Worm (Caenorhabditis elegans) whole organism, L2 larva: ENCODE results near the gene F55G11.1.

Experiments
- C34F6.9 ChIP-seq: fragments of 150-350 bp; optimal IDR thresholded peaks from 2 replicates; lab custom pipeline; 2014; ENCODE audit warnings: missing biosample characterization, missing genetic modification characterization
- F13H6.1 ChIP-seq: sonication (generic microtip); optimal IDR thresholded peaks from 2 replicates; lab custom pipeline; 2016; ENCODE audit warnings: missing genetic modification characterization, missing compliant biosample characterization
- alr-1 ChIP-seq: fragments of 150-350 bp; optimal IDR thresholded peaks from 2 replicates; lab custom pipeline; 2014; ENCODE audit warnings: missing biosample characterization, missing genetic modification characterization
- ama-1 ChIP-seq: fragments of 150-350 bp; optimal IDR thresholded peaks from 2 replicates; lab custom pipeline; 2018; ENCODE audit warnings: inconsistent platforms
- blmp-1 ChIP-seq: sonication (generic microtip); optimal IDR thresholded peaks from 2 replicates; lab custom pipeline; 2017; ENCODE audit warnings: missing genetic modification characterization, mild to moderate bottlenecking, missing compliant biosample characterization, antibody characterized with exemption, moderate library complexity; ENCODE audit not compliant: insufficient read depth
- ceh-16 ChIP-seq: fragments of 150-350 bp; optimal IDR thresholded peaks from 2 replicates; lab custom pipeline; 2014; ENCODE audit warnings: missing biosample characterization, missing genetic modification characterization
- ceh-82 ChIP-seq: fragments of 150-350 bp; optimal IDR thresholded peaks from 2 replicates; lab custom pipeline; 2014; ENCODE audit warnings: missing biosample characterization, missing genetic modification characterization
- crh-2 ChIP-seq: sonication (generic microtip); optimal IDR thresholded peaks from 2 replicates; lab custom pipeline; 2017; ENCODE audit warnings: missing biosample characterization, missing genetic modification characterization
- dmd-4 ChIP-seq: sonication (generic microtip); optimal IDR thresholded peaks from 2 replicates; lab custom pipeline; 2017; ENCODE audit warnings: missing biosample characterization, missing genetic modification characterization
- egl-27 ChIP-seq: sonication (generic microtip); optimal IDR thresholded peaks from 3 replicates; lab custom pipeline; 2017; ENCODE audit warnings: missing biosample characterization, missing genetic modification reagents, missing genetic modification characterization
- fos-1 ChIP-seq: fragments of 150-350 bp; optimal IDR thresholded peaks from 2 replicates; lab custom pipeline; 2014; ENCODE audit warnings: missing biosample characterization, missing genetic modification characterization
- gmeb-1 ChIP-seq: fragments of 150-350 bp; optimal IDR thresholded peaks from 2 replicates; lab custom pipeline; 2014; ENCODE audit warnings: missing biosample characterization, missing genetic modification characterization
- lin-39 ChIP-seq: fragments of 150-350 bp; optimal IDR thresholded peaks from 2 replicates; lab custom pipeline; 2014; ENCODE audit warnings: missing biosample characterization, missing genetic modification reagents, missing genetic modification characterization
- lsy-2 ChIP-seq, 2 experiments: fragments of 150-350 bp in 1 of 2; sonication (generic microtip) in 1 of 2; optimal IDR thresholded peaks; 2 replicates each; lab custom pipeline; 2014 to 2017; ENCODE audit warnings: missing biosample characterization in 2 of 2, missing genetic modification characterization in 2 of 2
- mab-5 ChIP-seq: fragments of 150-350 bp; optimal IDR thresholded peaks from 2 replicates; lab custom pipeline; 2014; ENCODE audit warnings: missing biosample characterization, missing genetic modification characterization
- mbf-1 ChIP-seq: sonication (generic microtip); optimal IDR thresholded peaks from 2 replicates; lab custom pipeline; 2017; ENCODE audit warnings: missing biosample characterization, missing genetic modification characterization
- mdl-1 ChIP-seq, 2 experiments: fragments of 150-350 bp in 1 of 2; sonication (generic microtip) in 1 of 2; optimal IDR thresholded peaks; 2 replicates each; lab custom pipeline; 2017; ENCODE audit warnings: missing biosample characterization in 2 of 2, missing genetic modification characterization in 2 of 2
- nhr-10 ChIP-seq: sonication (generic microtip); optimal IDR thresholded peaks from 2 replicates; lab custom pipeline; 2017; ENCODE audit warnings: missing biosample characterization, missing genetic modification characterization
- nhr-11 ChIP-seq: fragments of 150-350 bp; optimal IDR thresholded peaks from 2 replicates; lab custom pipeline; 2014; ENCODE audit warnings: missing biosample characterization, missing genetic modification characterization
- nhr-12 ChIP-seq: fragments of 150-350 bp; optimal IDR thresholded peaks from 2 replicates; lab custom pipeline; 2014; ENCODE audit warnings: missing biosample characterization, missing genetic modification characterization
- nhr-129 ChIP-seq: fragments of 150-350 bp; optimal IDR thresholded peaks from 2 replicates; lab custom pipeline; 2014; ENCODE audit warnings: missing biosample characterization, missing genetic modification characterization
- nhr-21 ChIP-seq: fragments of 150-350 bp; optimal IDR thresholded peaks from 2 replicates; lab custom pipeline; 2014; ENCODE audit warnings: missing biosample characterization, missing genetic modification characterization
- nhr-237 ChIP-seq: fragments of 150-350 bp; optimal IDR thresholded peaks from 2 replicates; lab custom pipeline; 2014; ENCODE audit warnings: missing biosample characterization, missing genetic modification characterization
- nhr-77 ChIP-seq: fragments of 150-350 bp; optimal IDR thresholded peaks from 2 replicates; lab custom pipeline; 2014; ENCODE audit warnings: missing biosample characterization, missing genetic modification characterization
- skn-1 ChIP-seq: sonication (generic microtip); optimal IDR thresholded peaks from 2 replicates; lab custom pipeline; 2017; ENCODE audit warnings: missing biosample characterization, missing genetic modification characterization
- sma-3 ChIP-seq: sonication (generic microtip); optimal IDR thresholded peaks from 2 replicates; lab custom pipeline; 2016; ENCODE audit warnings: missing genetic modification reagents, missing genetic modification characterization, missing compliant biosample characterization
- sma-9 ChIP-seq, 2 experiments: fragments of 150-350 bp in 1 of 2; sonication (generic microtip) in 1 of 2; optimal IDR thresholded peaks; 2 replicates each; lab custom pipeline; 2014 to 2016; ENCODE audit warnings: missing genetic modification characterization in 2 of 2, mild to moderate bottlenecking in 1 of 2, missing biosample characterization in 1 of 2, missing compliant biosample characterization in 1 of 2, missing genetic modification reagents in 1 of 2, moderate library complexity in 1 of 2
- unc-39 ChIP-seq: fragments of 150-350 bp; optimal IDR thresholded peaks from 2 replicates; lab custom pipeline; 2014; ENCODE audit warnings: missing biosample characterization, missing genetic modification characterization
- unc-62 ChIP-seq: fragments of 150-350 bp; optimal IDR thresholded peaks from 2 replicates; lab custom pipeline; 2014; ENCODE audit warnings: missing biosample characterization, missing genetic modification reagents, missing genetic modification characterization
- zag-1 ChIP-seq: fragments of 150-350 bp; optimal IDR thresholded peaks from 2 replicates; lab custom pipeline; 2014; ENCODE audit warnings: missing biosample characterization, missing genetic modification characterization
- ztf-4 ChIP-seq: fragments of 150-350 bp; optimal IDR thresholded peaks from 2 replicates; lab custom pipeline; 2014; ENCODE audit warnings: missing biosample characterization, missing genetic modification characterization

F55G11.1 gene

ce11 chrIV:12921027-12921426 lies 25.4 kb downstream of the F55G11.1 start, which contains the start of gene C32H11.4:
TSS of gene C32H11.4 (plus strand) at chrIV:12921264.
- TF ChIP-seq mab-5 (tag; lab: Kevin White, UChicago), result no peak
- peak; percentile 68 for TF ChIP-seq sma-3
- peak; percentile 57 for TF ChIP-seq skn-1 (tag; lab: Kevin White, UChicago)
- TF ChIP-seq crh-2, result no peak
- TF ChIP-seq sma-9 (GFP tag; optimal IDR thresholded peaks at IDR 0.05; lab: Kevin White, UChicago), result peak; percentile 96
- TF ChIP-seq sma-9 (tag; optimal IDR thresholded peaks at IDR 0.05; lab: Kevin White, UChicago), result no peak
- TF ChIP-seq fos-1 (tag; lab: Kevin White, UChicago), result peak; percentile 79

ce11 chrIV:12920553-12920952 lies 25.8 kb downstream of the F55G11.1 start:
- peak; percentile 78 for TF ChIP-seq sma-9 (GFP tag; optimal IDR thresholded peaks at IDR 0.05; lab: Kevin White, UChicago)
- TF ChIP-seq sma-9 (tag; optimal IDR thresholded peaks at IDR 0.05; lab: Kevin White, UChicago), result no peak
- TF ChIP-seq ama-1, result no peak
- no peak for TF ChIP-seq mdl-1 (tag; optimal IDR thresholded peaks at IDR 0.05; lab: Kevin White, UChicago)
- TF ChIP-seq lsy-2 (tag; optimal IDR thresholded peaks at IDR 0.05; lab: Kevin White, UChicago), result no peak
- TF ChIP-seq skn-1 (tag; lab: Kevin White, UChicago), result peak; percentile 45
- TF ChIP-seq fos-1 (tag; lab: Kevin White, UChicago), result peak; percentile 73
- TF ChIP-seq, all 48 proteins: peak for 3

ce11 chrIV:12918256-12918655 lies 28.1 kb downstream of the F55G11.1 start, which contains the start of gene C32H11.3:
TSS of gene C32H11.3 (plus strand) at chrIV:12918556.
- TF ChIP-seq ceh-82 (tag; lab: Kevin White, UChicago) (no peak), nhr-10 (tag; lab: Kevin White, UChicago) (no peak), crh-2 (no peak), nhr-77 (no peak), zag-1 (tag; lab: Kevin White, UChicago) (no peak), ztf-4 (tag; lab: Kevin White, UChicago) (no peak), egl-27 (no peak), unc-39 (tag; lab: Kevin White, UChicago) (no peak), mab-5 (tag; lab: Kevin White, UChicago) (no peak), C34F6.9 (no peak), skn-1 (tag; lab: Kevin White, UChicago) (no peak), nhr-12 (tag; lab: Kevin White, UChicago) (no peak), nhr-21 (tag; lab: Kevin White, UChicago) (no peak), unc-62 (GFP tag; lab: Kevin White, UChicago) (no peak), lin-39 (tag; lab: Kevin White, UChicago) (no peak), alr-1 (tag; lab: Kevin White, UChicago) (no peak)
- TF ChIP-seq, all 48 proteins: peak for 0

ce11 chrIV:12915479-12915878 lies 30.9 kb downstream of the F55G11.1 start, which contains the start of gene srz-15:
TSS of gene srz-15 (plus strand) at chrIV:12915779.
- TF ChIP-seq ztf-4 (tag; lab: Kevin White, UChicago) (no peak), zag-1 (tag; lab: Kevin White, UChicago) (no peak), nhr-237 (no peak), skn-1 (tag; lab: Kevin White, UChicago) (no peak), ceh-82 (tag; lab: Kevin White, UChicago) (no peak), gmeb-1 (tag; lab: Kevin White, UChicago) (no peak)

- no peak for TF ChIP-seq mab-5 (tag; lab: Kevin White, UChicago)
- TF ChIP-seq blmp-1 (tag; lab: Kevin White, UChicago), result no peak
- TF ChIP-seq mbf-1 (tag; lab: Kevin White, UChicago), result no peak
- TF ChIP-seq nhr-11 (tag; lab: Kevin White, UChicago), result no peak
- no peak for TF ChIP-seq ztf-4 (tag; lab: Kevin White, UChicago)
- no peak for TF ChIP-seq nhr-129 (tag; lab: Kevin White, UChicago)
- TF ChIP-seq alr-1 (tag; lab: Kevin White, UChicago), result no peak
- TF ChIP-seq C34F6.9, result no peak
Measured at ce11 chrIV:12914532-12915019, 31.8 kb downstream of the F55G11.1 start, which contains the start of gene irg-6. TSS of gene irg-6 (minus strand) at chrIV:12914969.

ce11 chrIV:12911990-12912389 lies 34.4 kb downstream of the F55G11.1 start, which contains the start of gene K08D8.5:
TSS of gene K08D8.5 (minus strand) at chrIV:12912129.
- peak; percentile 79 for TF ChIP-seq fos-1 (tag; lab: Kevin White, UChicago)
- TF ChIP-seq dmd-4, result no peak
- peak; percentile 51 for TF ChIP-seq sma-9 (GFP tag; optimal IDR thresholded peaks at IDR 0.05; lab: Kevin White, UChicago)
- TF ChIP-seq sma-9 (tag; optimal IDR thresholded peaks at IDR 0.05; lab: Kevin White, UChicago), result no peak
- TF ChIP-seq ceh-16, result no peak
- no peak for TF ChIP-seq alr-1 (tag; lab: Kevin White, UChicago)
- no peak for TF ChIP-seq F13H6.1 (tag; lab: Kevin White, UChicago)
